Worm (Caenorhabditis elegans): Measurements from ENCODE around the gene Y66D12A.7.

Y66D12A.7 gene

DNA sequence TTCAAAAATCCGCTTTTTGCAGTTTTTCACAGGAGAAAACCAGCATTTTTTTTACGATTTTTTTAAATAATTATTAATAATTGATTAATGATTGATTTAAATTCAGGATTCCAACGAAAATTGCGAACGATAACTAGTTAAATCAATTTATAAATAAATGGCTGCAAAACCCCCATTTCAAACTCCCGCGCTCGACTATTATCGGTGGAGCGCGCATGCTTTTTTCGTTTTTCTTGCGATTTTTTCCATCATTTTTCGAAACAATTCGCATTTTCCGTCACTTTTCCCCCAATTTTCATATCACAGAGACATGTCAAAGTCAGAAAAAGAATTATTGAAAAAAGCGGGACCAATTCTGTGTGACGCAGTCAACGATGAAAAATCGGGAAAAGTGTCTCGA, 14.7 kb downstream of the Y66D12A.7 start, which contains the start of gene Y66D12A.10:
Y66D12A.10 (plus strand) TSS at position 273 of the 400 bp plus-strand sequence.
- TF ChIP-seq arid-1 (GFP tag; conservative IDR thresholded peaks at IDR 0.05) (no peak), gei-8 (GFP tag; optimal IDR thresholded peaks at IDR 0.05) (no peak), hif-1 (tag; optimal IDR thresholded peaks at IDR 0.05) (peak in 1 of 2 experiments; percentile 14), ceh-62 (tag; optimal IDR thresholded peaks at IDR 0.05) (no peak), hmg-1.1 (GFP tag; IDR thresholded peaks at IDR 0.05) (no peak), dpl-1 (GFP tag; optimal IDR thresholded peaks at IDR 0.05) (peak; percentile 88), unc-130 (GFP tag; optimal IDR thresholded peaks at IDR 0.05) (no peak), lim-7 (GFP tag; IDR thresholded peaks at IDR 0.05) (no peak), Y75B8A.6 (GFP tag; IDR thresholded peaks at IDR 0.05) (no peak), lsy-2 (tag; optimal IDR thresholded peaks at IDR 0.05) (peak in 1 of 2 experiments; percentile 40), lin-39 (tag; optimal IDR thresholded peaks at IDR 0.05) (no peak), nhr-6 (tag; optimal IDR thresholded peaks at IDR 0.05) (peak; percentile 37), Y5F2A.4 (GFP tag; optimal IDR thresholded peaks at IDR 0.05) (no peak), dmd-9 (GFP tag; IDR thresholded peaks at IDR 0.05) (no peak), mes-2 (tag; optimal IDR thresholded peaks at IDR 0.05; ENCODE audit: poor library complexity, severe bottlenecking) (peak; percentile 62), lin-38 (GFP tag; IDR thresholded peaks at IDR 0.05) (peak; percentile 91)

DNA sequence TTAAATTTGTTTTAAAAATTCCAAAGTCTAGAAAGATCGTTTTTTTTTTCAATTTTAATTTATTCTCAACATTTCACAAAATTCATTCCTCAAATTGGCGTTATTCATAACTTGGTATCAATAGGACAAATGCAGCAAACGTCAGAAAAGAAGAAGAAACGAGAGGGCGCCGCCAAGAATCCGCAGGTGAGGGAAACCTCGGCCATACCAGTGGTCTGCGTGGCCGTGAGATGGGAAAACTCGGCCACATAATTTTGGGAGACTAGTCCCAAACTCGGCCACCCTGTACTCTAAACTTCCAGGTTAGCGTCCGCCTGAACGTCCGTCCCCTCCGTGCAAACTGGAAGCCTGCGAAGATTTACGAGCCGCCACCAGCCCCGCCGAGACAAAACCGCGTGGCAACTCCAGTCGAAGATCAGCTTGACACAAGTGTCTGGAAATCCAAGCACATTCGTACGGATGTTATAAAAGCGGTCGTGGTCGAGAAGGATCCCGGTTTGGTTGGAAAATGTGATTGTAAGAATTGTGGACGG, 16.8 kb downstream of the Y66D12A.7 start, which contains the start of gene Y66D12A.11:
Y66D12A.11 (plus strand) TSS at position 51 of the 533 bp plus-strand sequence.
- TF ChIP-seq dve-1 (tag; optimal IDR thresholded peaks at IDR 0.05; ENCODE audit: insufficient read depth) = no peak
- no peak for TF ChIP-seq saeg-2 (GFP tag; IDR thresholded peaks at IDR 0.05)
- no peak for TF ChIP-seq Y105C5A.15 (GFP tag; IDR thresholded peaks at IDR 0.05)
- no peak for TF ChIP-seq aha-1 (tag)
- no peak for TF ChIP-seq duxl-1 (tag; optimal IDR thresholded peaks at IDR 0.05; ENCODE audit: poor library complexity)
- TF ChIP-seq dmd-8 (GFP tag; IDR thresholded peaks at IDR 0.05) = 0 out of 2 replicates have a peak, but pooled peaks have one; percentile 6
- no peak for TF ChIP-seq ZK546.5 (tag; optimal IDR thresholded peaks at IDR 0.05)
- no peak for TF ChIP-seq dpl-1 (GFP tag; optimal IDR thresholded peaks at IDR 0.05)
- no peak for TF ChIP-seq F44E2.7 (GFP tag; IDR thresholded peaks at IDR 0.05)
- peak; percentile 57 for TF ChIP-seq set-16 (GFP tag; IDR thresholded peaks at IDR 0.05)

DNA sequence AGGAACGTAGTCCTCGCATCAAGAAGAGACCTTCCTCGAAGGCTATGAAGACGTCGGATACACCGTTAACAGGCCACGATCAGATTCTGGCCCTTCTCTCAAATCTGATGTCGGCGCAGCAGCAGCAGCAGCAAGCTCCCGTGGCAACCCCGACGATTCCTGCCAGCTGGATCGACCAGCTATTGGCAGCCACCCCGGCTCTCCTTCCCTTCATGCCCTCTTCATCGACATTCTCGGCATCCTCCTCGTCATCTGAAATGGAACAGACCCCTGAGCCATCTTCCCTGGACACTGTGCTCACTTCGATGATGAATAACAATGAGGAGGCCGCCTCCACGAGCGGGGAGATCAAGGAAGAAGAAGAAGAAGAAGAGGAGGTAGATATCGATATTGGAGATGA, 18.7 kb downstream of the Y66D12A.7 start:
- TF ChIP-seq ztf-7 (tag; optimal IDR thresholded peaks at IDR 0.05) (no peak), php-3 (GFP tag; IDR thresholded peaks at IDR 0.05) (no peak), set-16 (GFP tag; IDR thresholded peaks at IDR 0.05) (peak; percentile 86)

DNA sequence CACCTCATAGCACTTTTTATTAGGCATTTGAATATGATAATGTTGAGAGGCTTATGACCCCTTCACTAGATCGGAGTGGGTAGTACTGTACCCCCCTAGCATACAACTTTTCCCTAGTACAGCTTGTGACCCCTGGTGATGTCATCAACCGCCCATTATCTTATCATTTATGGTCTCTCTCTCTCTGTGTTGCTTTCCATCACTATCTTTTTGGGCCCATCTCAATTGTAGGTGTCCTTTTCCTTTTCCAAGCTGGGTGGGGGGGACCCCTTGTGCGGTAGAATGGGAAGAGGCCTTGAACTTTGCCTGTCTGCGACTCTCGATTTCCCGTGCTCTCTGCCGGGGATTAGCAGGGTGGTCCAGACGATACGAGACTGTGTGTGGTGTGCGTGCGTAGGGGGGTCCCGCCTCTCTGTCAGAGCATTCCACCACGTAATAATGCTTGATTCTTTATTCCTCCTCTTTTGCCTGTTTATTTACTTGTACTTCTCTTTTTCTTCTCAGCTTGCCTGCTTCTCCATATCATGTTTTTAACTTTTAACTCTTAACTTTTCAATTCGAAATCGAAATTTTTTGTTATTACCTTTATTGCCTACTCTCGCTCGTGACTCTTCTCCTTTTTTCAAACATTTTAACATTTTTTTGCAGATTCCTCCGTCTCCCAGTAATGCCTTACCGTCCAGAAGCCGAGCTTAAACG, 19.6 kb downstream of the Y66D12A.7 start, which contains the start of gene ztf-29:
ztf-29 (plus strand) TSS at position 649 of the 699 bp plus-strand sequence.
- TF ChIP-seq hmg-1.1 (GFP tag; IDR thresholded peaks at IDR 0.05) (0 out of 2 replicates have a peak, but pooled peaks have one; percentile 18), hif-1 (tag; optimal IDR thresholded peaks at IDR 0.05) (no peak), ceh-20 (GFP tag; IDR thresholded peaks at IDR 0.05) (no peak), egl-43 (GFP tag; IDR thresholded peaks at IDR 0.05) (no peak), aha-1 (tag) (peak; percentile 19), mdt-29 (GFP tag; IDR thresholded peaks at IDR 0.05) (no peak), Y5F2A.4 (GFP tag; optimal IDR thresholded peaks at IDR 0.05) (no peak), vab-7 (GFP tag; IDR thresholded peaks at IDR 0.05) (no peak), ZK337.2 (GFP tag; IDR thresholded peaks at IDR 0.05) (no peak), dpl-1 (GFP tag; optimal IDR thresholded peaks at IDR 0.05) (no peak), unc-62 (GFP tag; optimal IDR thresholded peaks at IDR 0.05 in 1 of 2) (no peak), unc-62 (tag; optimal IDR thresholded peaks at IDR 0.05) (no peak), nhr-48 (tag; optimal IDR thresholded peaks at IDR 0.05) (no peak), unc-130 (GFP tag; optimal IDR thresholded peaks at IDR 0.05) (no peak), zip-11 (GFP tag; IDR thresholded peaks at IDR 0.05) (no peak), D1046.2 (GFP tag; IDR thresholded peaks at IDR 0.05) (no peak)

Measured in whole organism, L4 larva.